Worm (Caenorhabditis elegans) whole organism, L4/young adult: ENCODE measurements around the gene snt-5.

ENCODE experiments used
- W03F9.2 ChIP-seq: fragments of 150-350 bp; optimal IDR thresholded peaks from 2 replicates; lab custom pipeline; 2014; ENCODE audit warnings: missing biosample characterization, missing genetic modification characterization
- dao-5 ChIP-seq: sonication (generic microtip); optimal IDR thresholded peaks from 2 replicates; lab custom pipeline; 2016; ENCODE audit warnings: missing genotype, missing genetic modification characterization, moderate library complexity, missing compliant biosample characterization
- him-1 ChIP-seq: sonication (generic microtip); optimal IDR thresholded peaks from 2 replicates; lab custom pipeline; 2016; ENCODE audit warnings: missing genotype, missing genetic modification reagents, missing genetic modification characterization, missing compliant biosample characterization

- TF ChIP-seq him-1 (tag; lab: Kevin White, UChicago) (no peak), W03F9.2 (tag; lab: Kevin White, UChicago) (no peak), dao-5 (tag; lab: Kevin White, UChicago) (no peak)
These were observed 59.0 kb downstream of the snt-5 start for ce11 chrV:1352321-1352720.
